Worm (Caenorhabditis elegans) whole organism, midembryonic: ENCODE measurements around the gene srg-57.

ENCODE experiments used
- T22C8.4 ChIP-seq: fragments of 200-800 bp; sonication (Bioruptor generic); IDR thresholded peaks from 2 replicates; pipeline ENCODE4 v1.3.6; 2022; ENCODE audit warnings: missing genetic modification characterization, missing compliant biosample characterization
- cog-1 ChIP-seq: sonication (generic microtip); optimal IDR thresholded peaks from 2 replicates; lab custom pipeline; 2016; ENCODE audit warnings: missing genetic modification characterization, missing compliant biosample characterization
- flt-1 ChIP-seq: fragments of 200-800 bp; sonication (Bioruptor generic); IDR thresholded peaks from 2 replicates; pipeline ENCODE4 v1.3.6; 2022; ENCODE audit warnings: missing genetic modification characterization, missing compliant biosample characterization
- klf-2 ChIP-seq: fragments of 200-800 bp; sonication (Bioruptor generic); conservative IDR thresholded peaks from 2 replicates; pipeline ENCODE4 v1.3.6; 2022; ENCODE audit warnings: missing genetic modification reagents, missing genetic modification characterization, missing compliant biosample characterization
- med-1 ChIP-seq: sonication (generic microtip); optimal IDR thresholded peaks from 2 replicates; lab custom pipeline; 2017; ENCODE audit warnings: missing genetic modification characterization, mild to moderate bottlenecking, missing compliant biosample characterization, antibody characterized with exemption, missing genetic modification reagents; ENCODE audit not compliant: insufficient read depth
- ref-1 ChIP-seq: fragments of 200-800 bp; sonication (Bioruptor generic); conservative IDR thresholded peaks from 2 replicates; pipeline ENCODE4 v1.3.6; 2022; ENCODE audit warnings: missing genetic modification reagents, missing genetic modification characterization, missing compliant biosample characterization
- tab-1 ChIP-seq: fragments of 200-800 bp; sonication (Bioruptor generic); IDR thresholded peaks from 2 replicates; pipeline ENCODE4 v1.3.6; 2022; ENCODE audit warnings: missing genetic modification characterization, missing compliant biosample characterization
- ztf-23 ChIP-seq: fragments of 200-800 bp; sonication (Bioruptor generic); IDR thresholded peaks from 2 replicates; pipeline ENCODE4 v1.3.6; 2022; ENCODE audit warnings: missing genetic modification reagents, missing genetic modification characterization, missing compliant biosample characterization
- ztf-29 ChIP-seq: fragments of 200-800 bp; sonication (Bioruptor generic); IDR thresholded peaks from 2 replicates; pipeline ENCODE4 v1.3.6; 2022; ENCODE audit warnings: missing genetic modification reagents, missing genetic modification characterization, missing compliant biosample characterization

Gene srg-57

DNA sequence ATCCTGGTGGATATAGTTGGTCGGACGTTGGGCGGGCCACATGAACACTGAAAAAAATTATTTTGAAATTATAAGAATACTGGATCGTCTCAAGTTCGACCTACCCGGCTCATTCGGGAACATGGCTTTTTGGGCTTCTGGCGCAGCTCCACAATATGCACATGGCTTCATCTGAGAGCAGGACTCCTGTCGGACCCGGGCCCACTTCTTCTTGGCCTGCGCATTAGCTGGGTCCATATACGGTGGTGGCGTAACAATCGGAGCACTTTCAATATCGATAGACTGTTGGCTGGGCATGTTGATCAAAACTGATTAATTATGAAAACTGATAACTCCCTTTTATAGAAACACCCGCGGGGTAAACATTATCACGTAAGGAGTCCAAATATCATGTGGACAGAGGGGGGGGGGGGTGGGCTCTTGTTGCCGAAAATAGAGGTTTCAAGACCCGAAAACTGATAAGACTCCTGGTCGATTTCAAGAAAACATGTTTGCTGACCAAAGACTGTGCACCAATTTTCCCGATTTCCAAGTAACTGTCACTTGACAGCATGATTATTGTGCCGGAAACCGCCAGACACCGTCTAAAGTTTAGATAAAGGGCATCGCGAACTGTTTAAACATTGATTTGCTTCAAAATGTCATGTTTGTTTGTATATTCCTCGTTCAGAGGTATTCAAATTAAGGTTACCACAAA is 3.3 kb downstream of the srg-57 start, which contains the start of gene dod-3:
Gene dod-3, minus strand, starts transcription at position 315 of the 697 bp plus-strand sequence.
- TF ChIP-seq klf-2 (GFP tag; lab: Robert Waterston, UW) (no peak), flt-1 (GFP tag; lab: Robert Waterston, UW) (no peak), tab-1 (GFP tag; lab: Robert Waterston, UW) (no peak), cog-1 (tag; lab: Kevin White, UChicago) (no peak), ztf-23 (GFP tag; lab: Robert Waterston, UW) (no peak), med-1 (no peak), ztf-29 (GFP tag; lab: Robert Waterston, UW) (no peak), T22C8.4 (no peak), ref-1 (no peak)

ce11 chrV:2728236-2728635 is 6.0 kb downstream of the srg-57 start, which contains the start of gene str-33:
TSS of gene str-33 (plus strand) at chrV:2728536.
- no peak for TF ChIP-seq med-1
- TF ChIP-seq flt-1 (GFP tag; lab: Robert Waterston, UW), result no peak
- no peak for TF ChIP-seq T22C8.4
- TF ChIP-seq cog-1 (tag; lab: Kevin White, UChicago), result no peak
- TF ChIP-seq tab-1 (GFP tag; lab: Robert Waterston, UW), result no peak

DNA sequence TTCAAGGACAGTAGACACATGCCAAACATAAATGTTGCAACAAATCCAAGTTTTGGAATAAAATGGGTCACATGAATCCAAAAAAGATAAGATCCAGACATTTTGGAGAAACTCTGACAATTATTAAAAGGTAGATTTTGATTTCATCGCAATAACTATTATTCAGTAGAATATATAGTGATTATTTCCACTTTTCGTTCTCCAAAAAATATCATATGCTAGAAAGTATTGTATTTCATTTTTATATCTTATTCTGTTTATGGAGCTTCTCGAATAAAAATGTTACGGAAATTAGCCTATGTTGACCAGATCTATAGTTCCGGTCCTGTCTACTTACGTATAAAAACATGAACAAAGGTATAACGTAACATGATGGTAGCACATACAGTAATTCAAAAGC is 7.2 kb downstream of the srg-57 start, which contains the start of gene str-13:
Gene str-13, minus strand, starts transcription at position 101 of the 400 bp plus-strand sequence.
- TF ChIP-seq cog-1 (tag; lab: Kevin White, UChicago) (no peak), med-1 (no peak), klf-2 (GFP tag; lab: Robert Waterston, UW) (no peak), tab-1 (GFP tag; lab: Robert Waterston, UW) (no peak), flt-1 (GFP tag; lab: Robert Waterston, UW) (no peak)

DNA sequence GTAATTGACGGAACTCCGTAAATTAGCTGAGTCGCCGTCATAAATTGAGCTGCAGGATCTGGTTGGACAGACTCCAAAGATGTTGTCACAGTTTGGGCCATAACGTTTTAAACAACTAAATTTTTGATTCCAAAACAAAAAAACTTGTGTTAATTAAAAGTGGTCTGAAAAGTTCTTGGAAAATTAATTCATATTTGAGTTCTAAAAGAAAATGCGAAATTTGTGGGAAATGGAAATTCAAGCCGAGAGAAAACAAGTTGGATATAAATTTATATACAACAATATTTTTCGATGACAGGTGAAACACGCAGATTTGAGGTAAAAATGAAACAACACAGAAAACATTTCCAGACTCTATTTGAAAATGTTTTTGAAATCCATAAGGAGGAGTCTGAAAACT is 9.0 kb downstream of the srg-57 start, which contains the start of gene srg-59:
Gene srg-59, minus strand, starts transcription at position 101 of the 400 bp plus-strand sequence.
- TF ChIP-seq ztf-23 (GFP tag; lab: Robert Waterston, UW) (no peak), cog-1 (tag; lab: Kevin White, UChicago) (no peak), med-1 (no peak), T22C8.4 (no peak), tab-1 (GFP tag; lab: Robert Waterston, UW) (no peak)

DNA sequence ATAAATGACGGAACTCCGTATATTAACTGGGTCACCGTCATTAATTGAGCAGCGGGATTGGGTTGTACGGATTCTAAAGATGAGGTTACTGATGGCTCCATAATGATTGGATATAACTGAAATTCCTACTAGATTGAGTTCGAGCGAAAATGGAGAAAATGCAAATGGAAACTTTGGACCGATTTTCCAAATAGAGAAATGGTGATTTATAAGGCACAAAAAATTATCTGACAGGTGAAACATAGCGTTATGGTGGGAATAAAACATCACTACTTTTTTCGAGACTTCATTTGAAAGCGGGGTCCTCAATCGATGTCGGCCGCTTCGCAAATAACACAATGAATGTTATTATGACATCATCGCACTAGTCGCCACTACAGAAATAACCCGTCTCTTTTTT is 11.7 kb downstream of the srg-57 start, which contains the start of gene srg-60:
Gene srg-60, minus strand, starts transcription at position 101 of the 400 bp plus-strand sequence.
- no peak for TF ChIP-seq T22C8.4
- no peak for TF ChIP-seq med-1
- no peak for TF ChIP-seq tab-1 (GFP tag; lab: Robert Waterston, UW)
- no peak for TF ChIP-seq flt-1 (GFP tag; lab: Robert Waterston, UW)
- no peak for TF ChIP-seq cog-1 (tag; lab: Kevin White, UChicago)
- no peak for TF ChIP-seq ztf-23 (GFP tag; lab: Robert Waterston, UW)
- TF ChIP-seq ztf-29 (GFP tag; lab: Robert Waterston, UW), result no peak
- no peak for TF ChIP-seq ref-1
- no peak for TF ChIP-seq klf-2 (GFP tag; lab: Robert Waterston, UW)

- TF ChIP-seq ztf-23 (GFP tag; lab: Robert Waterston, UW) (no peak), tab-1 (GFP tag; lab: Robert Waterston, UW) (no peak), ztf-29 (GFP tag; lab: Robert Waterston, UW) (no peak), T22C8.4 (no peak), flt-1 (GFP tag; lab: Robert Waterston, UW) (no peak), ref-1 (no peak), cog-1 (tag; lab: Kevin White, UChicago) (no peak), med-1 (no peak), klf-2 (GFP tag; lab: Robert Waterston, UW) (no peak)
Observed at ce11 chrV:2720763-2721162, 13.5 kb downstream of the srg-57 start, which contains the start of gene srt-27. TSS of gene srt-27 (minus strand) at chrV:2720863.

ce11 chrV:2718688-2719185 is 15.5 kb downstream of the srg-57 start, which contains the start of gene srt-29:
TSS of gene srt-29 (minus strand) at chrV:2719135.
- TF ChIP-seq ref-1 (no peak), T22C8.4 (no peak), ztf-29 (GFP tag; lab: Robert Waterston, UW) (no peak), ztf-23 (GFP tag; lab: Robert Waterston, UW) (no peak), cog-1 (tag; lab: Kevin White, UChicago) (no peak), klf-2 (GFP tag; lab: Robert Waterston, UW) (no peak), flt-1 (GFP tag; lab: Robert Waterston, UW) (no peak), med-1 (no peak), tab-1 (GFP tag; lab: Robert Waterston, UW) (no peak)

- TF ChIP-seq ztf-23 (GFP tag; lab: Robert Waterston, UW), result no peak
- TF ChIP-seq klf-2 (GFP tag; lab: Robert Waterston, UW), result no peak
- no peak for TF ChIP-seq flt-1 (GFP tag; lab: Robert Waterston, UW)
- no peak for TF ChIP-seq T22C8.4
- TF ChIP-seq ref-1, result no peak
- TF ChIP-seq med-1, result no peak
- no peak for TF ChIP-seq ztf-29 (GFP tag; lab: Robert Waterston, UW)
- TF ChIP-seq cog-1 (tag; lab: Kevin White, UChicago), result no peak
- no peak for TF ChIP-seq tab-1 (GFP tag; lab: Robert Waterston, UW)
Observed at ce11 chrV:2716933-2717332, 17.3 kb downstream of the srg-57 start.

ce11 chrV:2713532-2713931 is 20.7 kb downstream of the srg-57 start, which contains the start of gene srt-28:
TSS of gene srt-28 (minus strand) at chrV:2713632.
- no peak for TF ChIP-seq cog-1 (tag; lab: Kevin White, UChicago)
- TF ChIP-seq med-1, result no peak
- no peak for TF ChIP-seq tab-1 (GFP tag; lab: Robert Waterston, UW)
- TF ChIP-seq ztf-23 (GFP tag; lab: Robert Waterston, UW), result no peak
- no peak for TF ChIP-seq T22C8.4

DNA sequence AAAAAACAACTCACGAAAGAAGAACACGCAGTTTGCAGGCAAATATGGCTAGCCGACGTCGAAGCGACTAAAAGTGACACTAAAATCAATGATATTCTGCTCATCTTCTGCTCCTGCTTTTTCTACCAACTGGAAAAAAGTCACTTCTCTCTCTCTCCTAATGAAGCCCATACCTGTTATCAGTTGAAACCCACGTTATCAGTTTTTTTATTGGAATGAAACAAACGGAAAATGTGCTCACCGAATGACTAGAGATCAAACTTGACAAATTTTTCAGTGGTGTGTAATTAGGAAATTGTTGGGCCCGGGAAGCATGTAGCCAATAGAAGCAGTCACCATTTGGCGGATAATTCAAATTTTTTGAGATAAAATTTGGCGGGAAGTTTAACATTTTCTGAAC is 22.8 kb downstream of the srg-57 start, which contains the start of gene C24B9.3:
Gene C24B9.3, minus strand, starts transcription at position 171 of the 400 bp plus-strand sequence.
- TF ChIP-seq T22C8.4 (no peak), cog-1 (tag; lab: Kevin White, UChicago) (no peak), ztf-23 (GFP tag; lab: Robert Waterston, UW) (no peak), klf-2 (GFP tag; lab: Robert Waterston, UW) (no peak), ref-1 (no peak), flt-1 (GFP tag; lab: Robert Waterston, UW) (no peak), tab-1 (GFP tag; lab: Robert Waterston, UW) (no peak), ztf-29 (GFP tag; lab: Robert Waterston, UW) (no peak), med-1 (no peak)
